Fruit fly (Drosophila melanogaster) S2 (cell line): ENCODE measurements around the gene tey.
A peak's percentile ranks its signal among the peaks of the same experiment; 100 is the strongest.

Experiments used
- CG8478 ChIP-seq: fragments of >200 bp; optimal IDR thresholded peaks from 2 replicates; lab custom pipeline; 2018
- CTCF ChIP-seq, 2 experiments: fragments of >200 bp; optimal IDR thresholded peaks; 2 replicates each; lab custom pipeline; 2018

tey gene

dm6 chr3L:19683520-19683919, 19.6 kb upstream of the tey start:
- TF ChIP-seq CTCF (optimal IDR thresholded peaks at IDR 0.05; lab: Kevin White, UChicago) (no peak), CG8478 (lab: Kevin White, UChicago) (no peak)

dm6 chr3L:19682902-19683301, 19.0 kb upstream of the tey start:
- TF ChIP-seq CG8478 (lab: Kevin White, UChicago), result no peak
- no peak for TF ChIP-seq CTCF (optimal IDR thresholded peaks at IDR 0.05; lab: Kevin White, UChicago)

- TF ChIP-seq CG8478 (lab: Kevin White, UChicago), result no peak
- TF ChIP-seq CTCF (optimal IDR thresholded peaks at IDR 0.05; lab: Kevin White, UChicago), result no peak
Measured at dm6 chr3L:19676050-19676449, 12.1 kb upstream of the tey start.

- TF ChIP-seq CG8478 (lab: Kevin White, UChicago) (no peak), CTCF (optimal IDR thresholded peaks at IDR 0.05; lab: Kevin White, UChicago) (no peak)
Measured at dm6 chr3L:19674317-19674716, 10.4 kb upstream of the tey start.

- TF ChIP-seq CG8478 (lab: Kevin White, UChicago) (no peak), CTCF (optimal IDR thresholded peaks at IDR 0.05; lab: Kevin White, UChicago) (no peak)
Measured at dm6 chr3L:19670492-19670891, 6.6 kb upstream of the tey start.

dm6 chr3L:19665059-19665626, 1.2 kb upstream of the tey start:
- TF ChIP-seq CG8478 (lab: Kevin White, UChicago) (no peak), CTCF (optimal IDR thresholded peaks at IDR 0.05; lab: Kevin White, UChicago) (no peak)

dm6 chr3L:19662892-19663291, 1.0 kb downstream of the tey start:
- TF ChIP-seq CG8478 (lab: Kevin White, UChicago) (no peak), CTCF (optimal IDR thresholded peaks at IDR 0.05; lab: Kevin White, UChicago) (no peak)

- TF ChIP-seq CTCF (optimal IDR thresholded peaks at IDR 0.05; lab: Kevin White, UChicago) (no peak), CG8478 (lab: Kevin White, UChicago) (no peak)
Measured at dm6 chr3L:19655923-19656322, 8.0 kb downstream of the tey start.

dm6 chr3L:19653470-19653869, 10.4 kb downstream of the tey start:
- TF ChIP-seq CG8478 (lab: Kevin White, UChicago) (no peak), CTCF (optimal IDR thresholded peaks at IDR 0.05; lab: Kevin White, UChicago) (no peak)

- TF ChIP-seq CG8478 (lab: Kevin White, UChicago) (no peak), CTCF (optimal IDR thresholded peaks at IDR 0.05; lab: Kevin White, UChicago) (peak in 1 of 2 experiments; percentile 52)
Measured at dm6 chr3L:19650588-19650987, 13.3 kb downstream of the tey start.

dm6 chr3L:19650121-19650520, 13.8 kb downstream of the tey start:
- TF ChIP-seq CG8478 (lab: Kevin White, UChicago) (no peak), CTCF (optimal IDR thresholded peaks at IDR 0.05; lab: Kevin White, UChicago) (no peak)

- TF ChIP-seq CG8478 (lab: Kevin White, UChicago), result no peak
- no peak for TF ChIP-seq CTCF (optimal IDR thresholded peaks at IDR 0.05; lab: Kevin White, UChicago)
Measured at dm6 chr3L:19649374-19649948, 14.4 kb downstream of the tey start, which contains the start of gene Oat. Oat (minus strand) TSS chr3L:19649851.

- TF ChIP-seq CTCF (optimal IDR thresholded peaks at IDR 0.05; lab: Kevin White, UChicago) (no peak), CG8478 (lab: Kevin White, UChicago) (no peak)
Measured at dm6 chr3L:19648648-19649047, 15.3 kb downstream of the tey start.

dm6 chr3L:19646292-19646691, 17.6 kb downstream of the tey start:
- TF ChIP-seq CG8478 (lab: Kevin White, UChicago), result no peak

dm6 chr3L:19642448-19643020, 21.4 kb downstream of the tey start, which contains the start of gene Rnf146:
Rnf146 (minus strand) TSS chr3L:19642816.
- TF ChIP-seq CTCF (optimal IDR thresholded peaks at IDR 0.05; lab: Kevin White, UChicago) (no peak), CG8478 (lab: Kevin White, UChicago) (no peak)
